Fruit fly (Drosophila melanogaster) whole organism, embryonic: ENCODE results near the gene tws.

ENCODE experiments used
- ATbp ChIP-seq: fragments of 200-800 bp; sonication (Bioruptor generic); optimal IDR thresholded peaks from 2 replicates; lab custom pipeline; 2017; ENCODE audit warnings: missing biosample characterization, mild to moderate bottlenecking, missing genetic modification characterization, missing genetic modification reagents
- Atf-2 ChIP-seq: fragments of 200-800 bp; sonication (Bioruptor generic); optimal IDR thresholded peaks from 2 replicates; lab custom pipeline; 2016; ENCODE audit warnings: missing biosample characterization, missing genetic modification characterization
- Atf3 ChIP-seq: fragments of 200-800 bp; sonication (Bioruptor generic); optimal IDR thresholded peaks from 3 replicates; lab custom pipeline; 2016; ENCODE audit warnings: missing biosample characterization, missing genetic modification characterization
- Bgb ChIP-seq: fragments of 200-800 bp; sonication (Bioruptor generic); IDR thresholded peaks from 2 replicates; pipeline ENCODE4 v1.3.6; 2022; ENCODE audit warnings: missing biosample characterization, missing genetic modification characterization; ENCODE audit not compliant: partially characterized antibody
- Blimp-1 ChIP-seq: fragments of 200-800 bp; sonication (Bioruptor generic); optimal IDR thresholded peaks from 3 replicates; lab custom pipeline; 2018; ENCODE audit warnings: missing biosample characterization, missing genetic modification characterization, mild to moderate bottlenecking, moderate library complexity, missing genetic modification reagents
- CG10543 ChIP-seq: fragments of 200-800 bp; sonication (Bioruptor generic); optimal IDR thresholded peaks from 3 replicates; lab custom pipeline; 2017; ENCODE audit warnings: missing biosample characterization, mild to moderate bottlenecking, missing genetic modification characterization, moderate library complexity
- CG11085 ChIP-seq: fragments of 200-800 bp; sonication (Bioruptor generic); IDR thresholded peaks from 2 replicates; pipeline ENCODE4 v1.3.6; 2022; ENCODE audit warnings: missing biosample characterization, missing genetic modification characterization
- CG11398 ChIP-seq: fragments of 200-800 bp; sonication (Bioruptor generic); optimal IDR thresholded peaks from 2 replicates; lab custom pipeline; 2016; ENCODE audit warnings: missing biosample characterization, missing genetic modification characterization
- CG11560 ChIP-seq: fragments of 200-800 bp; sonication (Bioruptor generic); IDR thresholded peaks from 3 replicates; pipeline ENCODE4 v1.3.6; 2022; ENCODE audit warnings: missing biosample characterization, missing genetic modification characterization
- CG11695 ChIP-seq: fragments of 200-800 bp; sonication (Bioruptor generic); IDR thresholded peaks from 3 replicates; pipeline ENCODE4 v1.3.6; 2022; ENCODE audit warnings: missing biosample characterization, missing genetic modification characterization
- CG12219 ChIP-seq: fragments of 200-800 bp; sonication (Bioruptor generic); optimal IDR thresholded peaks from 3 replicates; lab custom pipeline; 2018; ENCODE audit warnings: missing biosample characterization, mild to moderate bottlenecking, missing genetic modification characterization
- CG12769 ChIP-seq: fragments of 200-800 bp; sonication (Bioruptor generic); optimal IDR thresholded peaks from 2 replicates; lab custom pipeline; 2019; ENCODE audit warnings: missing biosample characterization, mild to moderate bottlenecking, missing genetic modification characterization, moderate library complexity
- CG14050 ChIP-seq: fragments of 200-800 bp; sonication (Bioruptor generic); IDR thresholded peaks from 3 replicates; pipeline ENCODE4 v1.3.6; 2022; ENCODE audit warnings: missing biosample characterization, missing genetic modification characterization
- CG15269 ChIP-seq: fragments of 200-800 bp; sonication (Bioruptor generic); optimal IDR thresholded peaks from 2 replicates; lab custom pipeline; 2018; ENCODE audit warnings: missing biosample characterization, mild to moderate bottlenecking, missing genetic modification characterization, moderate library complexity
- CG16779 ChIP-seq: fragments of 200-800 bp; sonication (Bioruptor generic); IDR thresholded peaks from 2 replicates; pipeline ENCODE4 v1.3.6; 2022; ENCODE audit warnings: missing biosample characterization, missing genetic modification characterization
- CG17568 ChIP-seq: fragments of 200-800 bp; sonication (Bioruptor generic); optimal IDR thresholded peaks from 2 replicates; lab custom pipeline; 2018; ENCODE audit warnings: missing biosample characterization, mild to moderate bottlenecking, missing genetic modification characterization, moderate library complexity
- CG18619 ChIP-seq: fragments of 200-800 bp; sonication (Bioruptor generic); optimal IDR thresholded peaks from 3 replicates; lab custom pipeline; 2017; ENCODE audit warnings: missing biosample characterization, mild to moderate bottlenecking, missing genetic modification characterization
- CG2199 ChIP-seq: fragments of 200-800 bp; sonication (Bioruptor generic); IDR thresholded peaks from 3 replicates; pipeline ENCODE4 v1.3.6; 2022; ENCODE audit warnings: missing biosample characterization, missing genetic modification characterization
- CG2889 ChIP-seq: fragments of 200-800 bp; sonication (Bioruptor generic); IDR thresholded peaks from 3 replicates; pipeline ENCODE4 v1.3.6; 2022; ENCODE audit warnings: missing biosample characterization, missing genetic modification characterization
- CG31365 ChIP-seq: fragments of 200-800 bp; sonication (Bioruptor generic); optimal IDR thresholded peaks from 2 replicates; lab custom pipeline; 2018; ENCODE audit warnings: missing biosample characterization, mild to moderate bottlenecking, missing genetic modification characterization
- CG4617 ChIP-seq: fragments of 200-800 bp; sonication (Bioruptor generic); optimal IDR thresholded peaks from 3 replicates; lab custom pipeline; 2016; ENCODE audit warnings: missing biosample characterization, missing genetic modification characterization, borderline replicate concordance
- CG6272 ChIP-seq: fragments of 200-800 bp; sonication (Bioruptor generic); IDR thresholded peaks from 2 replicates; pipeline ENCODE4 v1.3.6; 2022; ENCODE audit warnings: missing biosample characterization, missing genetic modification characterization
- CG7357 ChIP-seq: fragments of 200-800 bp; sonication (Bioruptor generic); IDR thresholded peaks from 3 replicates; pipeline ENCODE4 v1.3.6; 2022; ENCODE audit warnings: missing biosample characterization, missing genetic modification characterization
- CG7745 ChIP-seq: fragments of 200-800 bp; sonication (Bioruptor generic); optimal IDR thresholded peaks from 2 replicates; lab custom pipeline; 2018; ENCODE audit warnings: missing biosample characterization, mild to moderate bottlenecking, missing genetic modification characterization, moderate library complexity
- CG8281 ChIP-seq: fragments of 200-800 bp; sonication (Bioruptor generic); optimal IDR thresholded peaks from 2 replicates; lab custom pipeline; 2018; ENCODE audit warnings: missing biosample characterization, mild to moderate bottlenecking, missing genetic modification characterization, moderate library complexity
- CG8478 ChIP-seq: fragments of >200 bp; optimal IDR thresholded peaks from 2 replicates; lab custom pipeline; 2018
- CG9876 ChIP-seq: fragments of 200-800 bp; sonication (Bioruptor generic); optimal IDR thresholded peaks from 2 replicates; lab custom pipeline; 2016; ENCODE audit warnings: missing biosample characterization, missing genetic modification characterization
- Chrac-16 ChIP-seq: fragments of 200-800 bp; sonication (Bioruptor generic); optimal IDR thresholded peaks from 3 replicates; lab custom pipeline; 2016; ENCODE audit warnings: missing biosample characterization, missing genetic modification characterization
- HLHmδ ChIP-seq: fragments of 200-800 bp; sonication (Bioruptor generic); optimal IDR thresholded peaks from 2 replicates; lab custom pipeline; 2018; ENCODE audit warnings: missing biosample characterization, mild to moderate bottlenecking, missing genetic modification characterization, moderate library complexity
- Hmr ChIP-seq: fragments of 200-800 bp; sonication (Bioruptor generic); optimal IDR thresholded peaks from 3 replicates; lab custom pipeline; 2017; ENCODE audit warnings: mild to moderate bottlenecking, missing biosample characterization, missing genetic modification reagents, missing genetic modification characterization
- Hr3 ChIP-seq: fragments of 200-800 bp; sonication (Bioruptor generic); optimal IDR thresholded peaks from 3 replicates; lab custom pipeline; 2016; ENCODE audit warnings: missing biosample characterization, missing genetic modification characterization
- Mrtf ChIP-seq: fragments of 200-800 bp; sonication (Bioruptor generic); IDR thresholded peaks from 3 replicates; pipeline ENCODE4 v1.3.6; 2022; ENCODE audit warnings: missing biosample characterization, missing genetic modification characterization
- Neu2 ChIP-seq: fragments of 200-800 bp; sonication (Bioruptor generic); optimal IDR thresholded peaks from 3 replicates; lab custom pipeline; 2016; ENCODE audit warnings: missing biosample characterization, missing genetic modification characterization, borderline replicate concordance
- Taf1 ChIP-seq: fragments of 200-800 bp; sonication (Bioruptor generic); IDR thresholded peaks from 2 replicates; pipeline ENCODE4 v1.3.6; 2022; ENCODE audit warnings: missing biosample characterization, missing genetic modification characterization
- Xbp1 ChIP-seq: fragments of 200-800 bp; sonication (Bioruptor generic); optimal IDR thresholded peaks from 3 replicates; lab custom pipeline; 2016; ENCODE audit warnings: missing biosample characterization, mild to moderate bottlenecking, missing genetic modification characterization
- bowl ChIP-seq: fragments of 200-800 bp; sonication (Bioruptor generic); IDR thresholded peaks from 2 replicates; pipeline ENCODE4 v1.3.6; 2022; ENCODE audit warnings: missing biosample characterization, missing genetic modification characterization
- chinmo ChIP-seq: fragments of 200-800 bp; sonication (Bioruptor generic); IDR thresholded peaks from 4 replicates; pipeline ENCODE4 v1.3.6; 2022; ENCODE audit warnings: missing biosample characterization, missing genetic modification characterization; ENCODE audit not compliant: partially characterized antibody
- dpn ChIP-seq, 2 experiments: fragments of 200-800 bp; sonication (Bioruptor generic); optimal IDR thresholded peaks; 3 replicates each; lab custom pipeline; 2016; ENCODE audit warnings: missing biosample characterization in 2 of 2, missing genetic modification characterization in 2 of 2
- gcm ChIP-seq: fragments of 200-800 bp; sonication (Bioruptor generic); optimal IDR thresholded peaks from 2 replicates; lab custom pipeline; 2019; ENCODE audit warnings: missing biosample characterization, mild to moderate bottlenecking, missing genetic modification characterization, moderate library complexity
- jing ChIP-seq: fragments of 200-800 bp; sonication (Bioruptor generic); optimal IDR thresholded peaks from 2 replicates; lab custom pipeline; 2018; ENCODE audit warnings: missing biosample characterization, mild to moderate bottlenecking, missing genetic modification characterization
- kah ChIP-seq: fragments of 200-800 bp; sonication (Bioruptor generic); optimal IDR thresholded peaks from 2 replicates; lab custom pipeline; 2018; ENCODE audit warnings: missing biosample characterization, mild to moderate bottlenecking, missing genetic modification characterization
- nerfin-2 ChIP-seq: fragments of 200-800 bp; sonication (Bioruptor generic); IDR thresholded peaks from 2 replicates; pipeline ENCODE4 v1.3.6; 2022; ENCODE audit warnings: missing biosample characterization, missing genetic modification characterization; ENCODE audit not compliant: partially characterized antibody
- pnt ChIP-seq: fragments of 200-800 bp; sonication (Bioruptor generic); optimal IDR thresholded peaks from 3 replicates; lab custom pipeline; 2016; ENCODE audit warnings: missing biosample characterization, missing genetic modification characterization
- prd ChIP-seq, 3 experiments: fragments of >200 bp in 2 of 3; fragments of 200-800 bp in 1 of 3; sonication (Bioruptor generic) in 1 of 3; optimal IDR thresholded peaks in 2 of 3; IDR thresholded peaks in 1 of 3; 2 replicates in 2 of 3; 3 replicates in 1 of 3; pipeline versions ENCODE4 v1.3.6 to Lab custom; 2017 to 2022; ENCODE audit warnings: missing biosample characterization in 1 of 3, missing genetic modification characterization in 1 of 3
- pum ChIP-seq: fragments of 200-800 bp; sonication (Bioruptor generic); optimal IDR thresholded peaks from 2 replicates; lab custom pipeline; 2016; ENCODE audit warnings: missing biosample characterization, missing genetic modification characterization
- sima ChIP-seq: fragments of 200-800 bp; sonication (Bioruptor generic); optimal IDR thresholded peaks from 2 replicates; lab custom pipeline; 2016; ENCODE audit warnings: missing biosample characterization, missing genetic modification characterization
- ssp ChIP-seq: fragments of 200-800 bp; sonication (Bioruptor generic); IDR thresholded peaks from 2 replicates; pipeline ENCODE4 v1.3.6; 2022; ENCODE audit warnings: missing biosample characterization, missing genetic modification characterization
- vvl ChIP-seq: fragments of 200-800 bp; sonication (Bioruptor generic); IDR thresholded peaks from 2 replicates; pipeline ENCODE4 v1.3.6; 2022; ENCODE audit warnings: missing biosample characterization, missing genetic modification characterization
- wor ChIP-seq: fragments of 200-800 bp; sonication (Bioruptor generic); IDR thresholded peaks from 2 replicates; pipeline ENCODE4 v1.3.6; 2022; ENCODE audit warnings: missing biosample characterization, missing genetic modification characterization
- yki ChIP-seq: fragments of >200 bp; optimal IDR thresholded peaks from 3 replicates; lab custom pipeline; 2018

tws gene

DNA sequence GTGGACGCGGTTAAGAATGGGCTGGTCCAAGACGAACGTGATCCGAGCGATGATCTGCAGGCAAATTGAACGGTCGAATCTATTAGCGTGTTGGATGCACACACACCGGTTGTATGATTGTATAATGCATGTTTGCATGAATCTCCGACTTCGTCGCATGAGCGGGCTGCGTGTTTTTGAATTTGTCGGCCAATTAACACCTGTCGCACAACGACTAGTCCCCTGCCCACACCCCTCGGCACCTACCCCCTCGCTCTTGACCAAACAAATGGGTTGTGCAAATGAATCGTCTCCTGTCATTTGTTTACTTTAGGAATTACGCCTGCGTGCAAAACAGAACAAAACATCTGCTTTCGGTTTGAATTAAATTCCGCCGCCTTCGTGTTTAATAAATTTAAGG, 4.6 kb downstream of the tws start (continued):
- TF ChIP-seq chinmo (GFP tag; lab: Robert Waterston, UW) (0 out of 4 replicates have a peak, but pooled peaks have one; percentile 42), CG11695 (GFP tag; lab: Robert Waterston, UW) (no peak), CG10543 (GFP tag; lab: Kevin White, UChicago) (peak; percentile 24), Xbp1 (GFP tag; lab: Kevin White, UChicago) (no peak), ATbp (GFP tag; lab: Kevin White, UChicago) (no peak), Mrtf (GFP tag; lab: Robert Waterston, UW) (no peak), CG7357 (GFP tag; lab: Robert Waterston, UW) (0 out of 3 replicates have a peak, but pooled peaks have one; percentile 32), HLHmδ (GFP tag; lab: Kevin White, UChicago) (no peak), CG2199 (GFP tag; lab: Robert Waterston, UW) (no peak), CG11560 (tag; lab: Robert Waterston, UW) (no peak), Bgb (GFP tag; lab: Robert Waterston, UW) (0 out of 2 replicates have a peak, but pooled peaks have one; percentile 14)

DNA sequence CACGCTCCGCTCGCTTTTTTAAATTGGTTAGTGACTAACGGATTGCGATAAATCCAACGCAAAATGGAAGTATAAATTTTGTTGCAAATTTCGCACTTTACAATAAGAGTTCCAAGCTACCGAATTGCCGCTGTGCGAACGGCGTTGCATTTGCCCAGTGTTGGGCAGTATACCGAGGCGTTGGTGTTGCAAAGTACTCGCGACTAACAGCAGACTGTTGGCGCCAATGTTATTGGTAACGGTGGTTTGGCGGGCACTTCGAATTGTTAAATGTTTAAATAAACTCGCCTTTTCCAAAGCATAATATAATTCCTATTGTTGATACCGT, 5.3 kb downstream of the tws start:
- TF ChIP-seq dpn (GFP tag; optimal IDR thresholded peaks at IDR 0.05; lab: Kevin White, UChicago) (peak; percentile 50 to 61), kah (GFP tag; lab: Kevin White, UChicago) (no peak), CG12219 (no peak), pnt (GFP tag; lab: Kevin White, UChicago) (no peak), Hr3 (GFP tag; lab: Kevin White, UChicago) (no peak), CG8478 (no peak), CG2889 (GFP tag; lab: Robert Waterston, UW) (no peak), Neu2 (GFP tag; lab: Kevin White, UChicago) (no peak), CG16779 (GFP tag; lab: Robert Waterston, UW) (no peak), CG6272 (no peak), Hmr (GFP tag; lab: Kevin White, UChicago) (peak; percentile 59), vvl (GFP tag; lab: Robert Waterston, UW) (no peak), CG12769 (tag; lab: Kevin White, UChicago) (peak; percentile 51), sima (no peak), CG11398 (no peak), CG4617 (GFP tag; lab: Kevin White, UChicago) (peak; percentile 70), nerfin-2 (GFP tag; lab: Robert Waterston, UW) (no peak), ssp (no peak), CG14050 (no peak; the same call in 2 of the 3 replicates), CG18619 (GFP tag; lab: Kevin White, UChicago) (no peak), Taf1 (GFP tag; lab: Robert Waterston, UW) (no peak), Chrac-16 (GFP tag; lab: Kevin White, UChicago) (peak; percentile 11), CG11085 (GFP tag; lab: Robert Waterston, UW) (no peak), prd (optimal IDR thresholded peaks at IDR 0.05; lab: Kevin White, UChicago) (no peak), prd (GFP tag; IDR thresholded peaks at IDR 0.05; lab: Robert Waterston, UW) (no peak), ATbp (GFP tag; lab: Kevin White, UChicago) (no peak), CG7745 (tag; lab: Kevin White, UChicago) (no peak), CG8281 (tag; lab: Kevin White, UChicago) (no peak), Atf-2 (no peak), CG31365 (tag; lab: Kevin White, UChicago) (peak; percentile 58), Atf3 (GFP tag; lab: Kevin White, UChicago) (no peak), CG17568 (GFP tag; lab: Kevin White, UChicago) (no peak), Blimp-1 (GFP tag; lab: Kevin White, UChicago) (no peak), yki (lab: Kevin White, UChicago) (no peak), gcm (GFP tag; lab: Kevin White, UChicago) (no peak), CG9876 (GFP tag; lab: Kevin White, UChicago) (no peak), jing (GFP tag; lab: Kevin White, UChicago) (no peak), wor (GFP tag; lab: Robert Waterston, UW) (no peak), CG15269 (tag; lab: Kevin White, UChicago) (no peak), pum (GFP tag; lab: Kevin White, UChicago) (peak; percentile 16), bowl (GFP tag; lab: Robert Waterston, UW) (no peak)
